Worm (Caenorhabditis elegans): ENCODE measurements around the gene asp-6.
A peak's percentile ranks its signal among the peaks of the same experiment; 100 is the strongest.

Gene asp-6

ce11 chrV:8305940-8306339 is 37.2 kb upstream of the asp-6 start:
- TF ChIP-seq gmeb-1 (tag; optimal IDR thresholded peaks at IDR 0.05) (peak; percentile 27), crh-2 (tag; optimal IDR thresholded peaks at IDR 0.05) (peak; percentile 16), peb-1 (tag; optimal IDR thresholded peaks at IDR 0.05) (no peak)

- TF ChIP-seq lsy-2 (tag; optimal IDR thresholded peaks at IDR 0.05) (no peak), nhr-237 (tag; optimal IDR thresholded peaks at IDR 0.05) (no peak), nhr-12 (tag; optimal IDR thresholded peaks at IDR 0.05) (no peak), ztf-11 (tag; optimal IDR thresholded peaks at IDR 0.05) (no peak), C34F6.9 (tag; optimal IDR thresholded peaks at IDR 0.05) (no peak), sma-9 (GFP tag; optimal IDR thresholded peaks at IDR 0.05) (no peak), sma-9 (tag; optimal IDR thresholded peaks at IDR 0.05) (no peak), nhr-25 (tag; optimal IDR thresholded peaks at IDR 0.05) (no peak), fos-1 (tag; optimal IDR thresholded peaks at IDR 0.05) (no peak), nhr-6 (tag; optimal IDR thresholded peaks at IDR 0.05) (no peak), ceh-16 (tag; optimal IDR thresholded peaks at IDR 0.05) (no peak), lin-13 (GFP tag; optimal IDR thresholded peaks at IDR 0.05) (no peak), mbf-1 (tag; optimal IDR thresholded peaks at IDR 0.05) (no peak), F13H6.1 (tag; optimal IDR thresholded peaks at IDR 0.05) (no peak), lin-39 (tag; optimal IDR thresholded peaks at IDR 0.05) (no peak), Y55F3AM.14 (GFP tag; optimal IDR thresholded peaks at IDR 0.05) (no peak), mdl-1 (tag; optimal IDR thresholded peaks at IDR 0.05) (no peak)
Measured at ce11 chrV:8304461-8305195, 35.9 kb upstream of the asp-6 start, which contains the start of gene W02D7.11. TSS of gene W02D7.11 (minus strand) at chrV:8304511.

- peak; percentile 24 for TF ChIP-seq sma-3 (GFP tag; optimal IDR thresholded peaks at IDR 0.05)
- TF ChIP-seq lsy-2 (tag; optimal IDR thresholded peaks at IDR 0.05), result peak in 1 of 2 experiments; percentile 73
- no peak for TF ChIP-seq R02D3.7 (tag; optimal IDR thresholded peaks at IDR 0.05)
- peak; percentile 79 for TF ChIP-seq unc-55 (GFP tag; optimal IDR thresholded peaks at IDR 0.05)
- TF ChIP-seq F13H6.1 (tag; optimal IDR thresholded peaks at IDR 0.05), result peak; percentile 10
- peak; percentile 6 for TF ChIP-seq blmp-1 (tag; optimal IDR thresholded peaks at IDR 0.05; ENCODE audit: insufficient read depth)
- TF ChIP-seq C34F6.9 (tag; optimal IDR thresholded peaks at IDR 0.05), result peak; percentile 57
- TF ChIP-seq gmeb-1 (tag; optimal IDR thresholded peaks at IDR 0.05), result peak; percentile 90
- no peak for TF ChIP-seq nhr-10 (tag; optimal IDR thresholded peaks at IDR 0.05)
- TF ChIP-seq ZK546.5 (tag; optimal IDR thresholded peaks at IDR 0.05), result no peak
- peak; percentile 45 for TF ChIP-seq nhr-129 (tag; optimal IDR thresholded peaks at IDR 0.05)
- TF ChIP-seq fos-1 (tag; optimal IDR thresholded peaks at IDR 0.05), result peak; percentile 17
- no peak for TF ChIP-seq zag-1 (tag; optimal IDR thresholded peaks at IDR 0.05)
- no peak for TF ChIP-seq unc-62 (GFP tag; optimal IDR thresholded peaks at IDR 0.05)
- peak; percentile 85 for TF ChIP-seq crh-2 (tag; optimal IDR thresholded peaks at IDR 0.05)
- peak; percentile 19 for TF ChIP-seq lin-13 (GFP tag; optimal IDR thresholded peaks at IDR 0.05)
- peak; percentile 3 for TF ChIP-seq snpc-4 (tag; optimal IDR thresholded peaks at IDR 0.05)
- TF ChIP-seq ama-1 (optimal IDR thresholded peaks at IDR 0.05), result peak; percentile 3
- TF ChIP-seq sma-9 (GFP tag; optimal IDR thresholded peaks at IDR 0.05), result peak; percentile 50
- no peak for TF ChIP-seq sma-9 (tag; optimal IDR thresholded peaks at IDR 0.05)
Measured at ce11 chrV:8302522-8302921, 33.8 kb upstream of the asp-6 start, which contains the start of gene sel-9. TSS of gene sel-9 (minus strand) at chrV:8302580.

ce11 chrV:8300935-8301535 is 32.3 kb upstream of the asp-6 start, which contains the start of gene W02D7.6:
TSS of gene W02D7.6 (minus strand) at chrV:8301507.
- TF ChIP-seq C34F6.9 (tag; optimal IDR thresholded peaks at IDR 0.05) (peak; percentile 46), nhr-25 (tag; optimal IDR thresholded peaks at IDR 0.05) (no peak), nhr-77 (tag; optimal IDR thresholded peaks at IDR 0.05) (no peak), nhr-237 (tag; optimal IDR thresholded peaks at IDR 0.05) (no peak), crh-2 (tag; optimal IDR thresholded peaks at IDR 0.05) (peak; percentile 62), dmd-4 (tag; optimal IDR thresholded peaks at IDR 0.05) (no peak), aly-2 (tag; optimal IDR thresholded peaks at IDR 0.05) (no peak), sem-4 (tag; optimal IDR thresholded peaks at IDR 0.05) (peak; percentile 13), nhr-21 (tag; optimal IDR thresholded peaks at IDR 0.05) (no peak), sma-3 (GFP tag; optimal IDR thresholded peaks at IDR 0.05) (no peak), gmeb-1 (tag; optimal IDR thresholded peaks at IDR 0.05) (no peak), unc-55 (GFP tag; optimal IDR thresholded peaks at IDR 0.05) (no peak), nhr-12 (tag; optimal IDR thresholded peaks at IDR 0.05) (no peak), skn-1 (tag; optimal IDR thresholded peaks at IDR 0.05) (no peak), nhr-129 (tag; optimal IDR thresholded peaks at IDR 0.05) (peak; percentile 48), ceh-82 (tag; optimal IDR thresholded peaks at IDR 0.05) (no peak), ztf-1 (GFP tag; conservative IDR thresholded peaks at IDR 0.05) (no peak), lin-39 (tag; optimal IDR thresholded peaks at IDR 0.05) (no peak), ztf-11 (tag; optimal IDR thresholded peaks at IDR 0.05) (no peak), R02D3.7 (tag; optimal IDR thresholded peaks at IDR 0.05) (no peak), Y55F3AM.14 (GFP tag; optimal IDR thresholded peaks at IDR 0.05) (no peak), nhr-10 (tag; optimal IDR thresholded peaks at IDR 0.05) (no peak), sma-9 (GFP tag; optimal IDR thresholded peaks at IDR 0.05) (peak; percentile 23), sma-9 (tag; optimal IDR thresholded peaks at IDR 0.05) (no peak), blmp-1 (tag; optimal IDR thresholded peaks at IDR 0.05; ENCODE audit: insufficient read depth) (no peak), lsy-2 (tag; optimal IDR thresholded peaks at IDR 0.05) (peak in 1 of 2 experiments; percentile 19), zag-1 (tag; optimal IDR thresholded peaks at IDR 0.05) (no peak)
